Worm (Caenorhabditis elegans): ENCODE results near the gene srab-17.

srab-17 gene

DNA sequence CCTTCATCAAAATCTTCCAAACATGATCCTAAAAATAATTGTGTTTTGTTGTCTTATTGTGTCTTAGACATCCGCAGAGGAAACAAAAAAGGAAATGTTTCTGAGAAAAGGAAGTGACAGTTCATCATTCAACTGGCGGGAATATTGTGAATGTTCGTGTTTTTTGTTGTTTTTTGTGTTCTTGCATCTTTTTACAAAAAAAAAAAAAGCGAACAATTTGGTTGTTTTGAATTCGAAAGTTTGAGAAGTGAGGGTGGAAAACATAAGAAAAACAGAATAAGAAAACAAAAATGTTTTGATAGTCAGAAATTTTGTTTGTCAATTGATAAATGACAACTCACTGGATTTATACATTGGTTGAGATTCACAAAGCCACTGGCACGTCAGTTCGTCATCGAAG is 41.4 kb upstream of the srab-17 start:
- TF ChIP-seq lsy-2 (tag; optimal IDR thresholded peaks at IDR 0.05) (no peak), elt-3 (tag; optimal IDR thresholded peaks at IDR 0.05) (no peak), mls-2 (tag; optimal IDR thresholded peaks at IDR 0.05) (no peak), sptf-1 (tag; optimal IDR thresholded peaks at IDR 0.05) (no peak), ham-2 (GFP tag; optimal IDR thresholded peaks at IDR 0.05) (no peak), zip-8 (tag; optimal IDR thresholded peaks at IDR 0.05) (no peak), nhr-28 (tag; optimal IDR thresholded peaks at IDR 0.05) (no peak), nhr-2 (tag; optimal IDR thresholded peaks at IDR 0.05) (no peak), ztf-11 (tag; optimal IDR thresholded peaks at IDR 0.05) (no peak), unc-62 (GFP tag; optimal IDR thresholded peaks at IDR 0.05) (no peak), lin-13 (tag; optimal IDR thresholded peaks at IDR 0.05) (no peak), tbx-8 (GFP tag; optimal IDR thresholded peaks at IDR 0.05) (no peak), mab-5 (tag; optimal IDR thresholded peaks at IDR 0.05) (no peak), nhr-12 (tag; optimal IDR thresholded peaks at IDR 0.05) (no peak), ces-1 (GFP tag; optimal IDR thresholded peaks at IDR 0.05) (no peak), hlh-1 (tag; optimal IDR thresholded peaks at IDR 0.05) (no peak), elt-1 (tag; optimal IDR thresholded peaks at IDR 0.05; ENCODE audit: borderline replicate concordance, insufficient read depth) (no peak), bed-3 (GFP tag; optimal IDR thresholded peaks at IDR 0.05) (no peak), cnd-1 (tag; optimal IDR thresholded peaks at IDR 0.05) (no peak)

DNA sequence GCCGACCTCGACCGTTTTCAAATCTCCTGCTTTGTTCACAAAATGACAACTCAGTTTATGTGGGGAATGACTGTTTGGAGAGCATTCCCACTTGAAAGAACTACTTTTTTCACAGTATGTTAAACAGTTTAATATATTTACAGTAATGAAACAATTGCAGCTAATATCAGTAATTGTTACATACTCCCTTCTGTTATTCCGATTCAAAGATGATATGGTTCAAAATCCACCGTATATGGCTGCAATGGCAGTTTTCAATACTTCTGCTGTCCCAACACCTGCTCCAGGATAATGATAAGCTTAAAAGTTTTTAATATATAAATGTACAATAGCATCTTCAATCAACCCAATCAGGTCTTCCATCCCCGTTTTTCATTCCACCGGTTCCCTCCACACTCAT is 39.0 kb upstream of the srab-17 start:
- TF ChIP-seq ztf-11 (tag; optimal IDR thresholded peaks at IDR 0.05) (no peak), ceh-43 (GFP tag; optimal IDR thresholded peaks at IDR 0.05) (no peak), flh-1 (GFP tag; optimal IDR thresholded peaks at IDR 0.05) (no peak), ham-2 (GFP tag; optimal IDR thresholded peaks at IDR 0.05) (no peak), M03D4.4 (tag; optimal IDR thresholded peaks at IDR 0.05) (no peak), ces-1 (GFP tag; optimal IDR thresholded peaks at IDR 0.05) (no peak), snpc-4 (tag; optimal IDR thresholded peaks at IDR 0.05) (no peak), lin-32 (GFP tag; optimal IDR thresholded peaks at IDR 0.05) (no peak), unc-39 (tag; optimal IDR thresholded peaks at IDR 0.05) (no peak), sptf-1 (tag; optimal IDR thresholded peaks at IDR 0.05) (no peak), zip-8 (tag; optimal IDR thresholded peaks at IDR 0.05) (no peak), nhr-28 (tag; optimal IDR thresholded peaks at IDR 0.05) (no peak), hlh-1 (tag; optimal IDR thresholded peaks at IDR 0.05) (no peak), ceh-39 (tag; optimal IDR thresholded peaks at IDR 0.05) (no peak), sem-2 (GFP tag; optimal IDR thresholded peaks at IDR 0.05) (no peak), ceh-83 (GFP tag; optimal IDR thresholded peaks at IDR 0.05) (no peak), pha-4 (tag; optimal IDR thresholded peaks at IDR 0.05) (no peak)

DNA sequence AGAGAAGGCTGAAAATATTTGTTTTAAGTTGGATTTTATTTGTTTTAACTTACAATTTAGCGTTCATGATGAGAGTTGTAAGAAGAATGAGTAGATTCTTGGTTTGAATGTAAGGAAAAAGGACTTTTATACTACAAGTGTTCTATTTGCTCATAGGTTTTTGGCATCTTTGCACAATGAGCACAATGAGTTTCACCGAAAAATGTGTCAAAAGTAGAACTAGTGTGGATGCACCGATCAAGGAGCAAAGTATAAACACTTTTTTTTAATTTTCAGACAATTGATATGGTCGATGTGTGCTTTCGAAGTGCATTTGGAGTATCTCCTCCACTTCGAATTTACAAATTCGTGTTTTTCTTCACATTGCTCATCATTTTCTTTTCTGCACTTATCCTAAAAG is 37.9 kb upstream of the srab-17 start, which contains the start of gene fipr-11:
Gene fipr-11 (minus strand): TSS at position 101 of the 400 bp plus-strand sequence.
- TF ChIP-seq ceh-83 (GFP tag; optimal IDR thresholded peaks at IDR 0.05) (no peak), hlh-1 (tag; optimal IDR thresholded peaks at IDR 0.05) (no peak), drap-1 (GFP tag; optimal IDR thresholded peaks at IDR 0.05) (no peak), bed-3 (GFP tag; optimal IDR thresholded peaks at IDR 0.05) (no peak), tbx-8 (GFP tag; optimal IDR thresholded peaks at IDR 0.05) (no peak), unc-120 (tag; optimal IDR thresholded peaks at IDR 0.05; ENCODE audit: poor library complexity, severe bottlenecking) (no peak), mab-5 (tag; optimal IDR thresholded peaks at IDR 0.05) (no peak), ceh-43 (GFP tag; optimal IDR thresholded peaks at IDR 0.05) (no peak), sptf-1 (tag; optimal IDR thresholded peaks at IDR 0.05) (no peak), mls-2 (tag; optimal IDR thresholded peaks at IDR 0.05) (no peak), blmp-1 (tag; optimal IDR thresholded peaks at IDR 0.05) (no peak), unc-39 (tag; optimal IDR thresholded peaks at IDR 0.05) (no peak), cnd-1 (tag; optimal IDR thresholded peaks at IDR 0.05) (no peak), lin-32 (GFP tag; optimal IDR thresholded peaks at IDR 0.05) (no peak), nhr-2 (tag; optimal IDR thresholded peaks at IDR 0.05) (no peak), nhr-12 (tag; optimal IDR thresholded peaks at IDR 0.05) (no peak), ceh-39 (tag; optimal IDR thresholded peaks at IDR 0.05) (no peak), sem-2 (GFP tag; optimal IDR thresholded peaks at IDR 0.05) (no peak)

DNA sequence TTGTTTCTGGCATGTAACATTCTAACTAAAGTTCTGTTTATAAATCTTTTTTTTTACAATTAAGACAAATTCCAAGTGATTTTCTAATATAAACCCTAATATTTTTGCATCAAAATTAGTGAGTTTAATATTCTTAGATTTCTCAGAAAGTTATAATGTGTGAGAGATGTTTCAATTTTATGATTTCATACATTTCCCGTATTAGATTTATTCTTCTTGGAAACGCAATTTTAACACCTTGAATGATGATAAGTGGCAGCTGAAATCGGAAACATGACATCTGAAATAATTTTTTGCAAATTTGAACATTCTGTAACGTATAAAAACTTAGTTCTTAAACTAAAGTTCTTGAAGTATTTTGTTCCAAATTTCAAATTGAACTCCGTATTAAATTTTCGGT is 32.9 kb upstream of the srab-17 start:
- TF ChIP-seq tbx-8 (GFP tag; optimal IDR thresholded peaks at IDR 0.05) (no peak), ceh-43 (GFP tag; optimal IDR thresholded peaks at IDR 0.05) (no peak), ceh-39 (tag; optimal IDR thresholded peaks at IDR 0.05) (no peak), snpc-4 (tag; optimal IDR thresholded peaks at IDR 0.05) (no peak), nhr-2 (tag; optimal IDR thresholded peaks at IDR 0.05) (no peak), zip-8 (tag; optimal IDR thresholded peaks at IDR 0.05) (no peak), drap-1 (GFP tag; optimal IDR thresholded peaks at IDR 0.05) (no peak), unc-39 (tag; optimal IDR thresholded peaks at IDR 0.05) (no peak), mab-5 (tag; optimal IDR thresholded peaks at IDR 0.05) (no peak), unc-120 (tag; optimal IDR thresholded peaks at IDR 0.05; ENCODE audit: poor library complexity, severe bottlenecking) (no peak), nhr-237 (tag; optimal IDR thresholded peaks at IDR 0.05) (no peak), ces-1 (GFP tag; optimal IDR thresholded peaks at IDR 0.05) (no peak)
